Fruit fly (Drosophila melanogaster): ENCODE results near the gene CG34376.
A peak's percentile ranks its signal among the peaks of the same experiment; 100 is the strongest.

CG34376 gene

dm6 chr3R:22423996-22424395, 23.9 kb upstream of the CG34376 start:
- TF ChIP-seq Rel (GFP tag; optimal IDR thresholded peaks at IDR 0.05): no peak
- TF ChIP-seq Rel (tag; optimal IDR thresholded peaks at IDR 0.05): no peak
- TF ChIP-seq Hr78 (GFP tag; optimal IDR thresholded peaks at IDR 0.05): no peak
- TF ChIP-seq sv (GFP tag; optimal IDR thresholded peaks at IDR 0.05): no peak
- TF ChIP-seq jim (GFP tag; optimal IDR thresholded peaks at IDR 0.05): no peak
- TF ChIP-seq tai (GFP tag; optimal IDR thresholded peaks at IDR 0.05): no peak
- TF ChIP-seq OdsH (GFP tag; optimal IDR thresholded peaks at IDR 0.05): peak; percentile 61
- no peak for TF ChIP-seq Dif (GFP tag; optimal IDR thresholded peaks at IDR 0.05; ENCODE audit: partially characterized antibody)
- TF ChIP-seq Hnf4 (GFP tag; optimal IDR thresholded peaks at IDR 0.05): no peak
- no peak for TF ChIP-seq N (GFP tag; optimal IDR thresholded peaks at IDR 0.05)
- TF ChIP-seq CG32264 (GFP tag; optimal IDR thresholded peaks at IDR 0.05): no peak
- TF ChIP-seq rgr (GFP tag; optimal IDR thresholded peaks at IDR 0.05): peak; percentile 58
- peak in 1 of 2 experiments; percentile 70 for TF ChIP-seq foxo (GFP tag; optimal IDR thresholded peaks at IDR 0.05)
- TF ChIP-seq usp (GFP tag; optimal IDR thresholded peaks at IDR 0.05): no peak
- TF ChIP-seq lola (GFP tag; optimal IDR thresholded peaks at IDR 0.05): no peak
- peak; percentile 40 for TF ChIP-seq br (GFP tag; optimal IDR thresholded peaks at IDR 0.05)
- TF ChIP-seq Dfd (GFP tag; optimal IDR thresholded peaks at IDR 0.05): no peak
- peak; percentile 51 for TF ChIP-seq h (GFP tag; optimal IDR thresholded peaks at IDR 0.05)
- TF ChIP-seq pan (optimal IDR thresholded peaks at IDR 0.05): no peak
- no peak for TF ChIP-seq Vsx2 (GFP tag; optimal IDR thresholded peaks at IDR 0.05; ENCODE audit: partially characterized antibody)
- TF ChIP-seq GATAd (GFP tag; optimal IDR thresholded peaks at IDR 0.05): no peak
- no peak for TF ChIP-seq Abd-B (GFP tag; optimal IDR thresholded peaks at IDR 0.05)
- TF ChIP-seq CrebA (GFP tag; optimal IDR thresholded peaks at IDR 0.05; ENCODE audit: borderline replicate concordance): no peak
- peak; percentile 36 for TF ChIP-seq HLH106 (tag; optimal IDR thresholded peaks at IDR 0.05)
- TF ChIP-seq ey (GFP tag; optimal IDR thresholded peaks at IDR 0.05): peak; percentile 37
- TF ChIP-seq fru (GFP tag; optimal IDR thresholded peaks at IDR 0.05): peak; percentile 39
- peak; percentile 33 for TF ChIP-seq Jra (GFP tag; optimal IDR thresholded peaks at IDR 0.05)
- no peak for TF ChIP-seq dl (GFP tag; optimal IDR thresholded peaks at IDR 0.05; ENCODE audit: insufficient read depth in 1 of 2, partially characterized antibody in 2 of 2)
- no peak for TF ChIP-seq CG9705 (GFP tag; optimal IDR thresholded peaks at IDR 0.05)
- TF ChIP-seq brk (GFP tag; optimal IDR thresholded peaks at IDR 0.05): no peak
- TF ChIP-seq dsf (GFP tag; optimal IDR thresholded peaks at IDR 0.05; ENCODE audit: borderline replicate concordance): no peak
- TF ChIP-seq psq (GFP tag; optimal IDR thresholded peaks at IDR 0.05): peak; percentile 44
- no peak for TF ChIP-seq Myc (optimal IDR thresholded peaks at IDR 0.05)
- no peak for TF ChIP-seq Sp1 (GFP tag; optimal IDR thresholded peaks at IDR 0.05)
- TF ChIP-seq Hr83 (GFP tag; optimal IDR thresholded peaks at IDR 0.05; ENCODE audit: poor library complexity, severe bottlenecking): no peak
- TF ChIP-seq Mio (GFP tag; optimal IDR thresholded peaks at IDR 0.05): no peak
- TF ChIP-seq woc (GFP tag; optimal IDR thresholded peaks at IDR 0.05): no peak
- TF ChIP-seq dmrt93B (GFP tag; optimal IDR thresholded peaks at IDR 0.05): no peak
- peak; percentile 41 for TF ChIP-seq sage (GFP tag; optimal IDR thresholded peaks at IDR 0.05)

- TF ChIP-seq br (GFP tag; optimal IDR thresholded peaks at IDR 0.05): no peak
- no peak for TF ChIP-seq Sp1 (GFP tag; optimal IDR thresholded peaks at IDR 0.05)
- TF ChIP-seq brk (GFP tag; optimal IDR thresholded peaks at IDR 0.05): no peak
- no peak for TF ChIP-seq OdsH (GFP tag; optimal IDR thresholded peaks at IDR 0.05)
- no peak for TF ChIP-seq jim (GFP tag; optimal IDR thresholded peaks at IDR 0.05)
- no peak for TF ChIP-seq Mio (GFP tag; optimal IDR thresholded peaks at IDR 0.05)
- TF ChIP-seq Hr78 (GFP tag; optimal IDR thresholded peaks at IDR 0.05): no peak
- TF ChIP-seq Rel (GFP tag; optimal IDR thresholded peaks at IDR 0.05): no peak
- no peak for TF ChIP-seq Rel (tag; optimal IDR thresholded peaks at IDR 0.05)
- no peak for TF ChIP-seq psq (GFP tag; optimal IDR thresholded peaks at IDR 0.05)
- TF ChIP-seq sage (GFP tag; optimal IDR thresholded peaks at IDR 0.05): no peak
- no peak for TF ChIP-seq woc (GFP tag; optimal IDR thresholded peaks at IDR 0.05)
- no peak for TF ChIP-seq CrebA (GFP tag; optimal IDR thresholded peaks at IDR 0.05; ENCODE audit: borderline replicate concordance)
- TF ChIP-seq Jra (GFP tag; optimal IDR thresholded peaks at IDR 0.05): no peak
- TF ChIP-seq sv (GFP tag; optimal IDR thresholded peaks at IDR 0.05): no peak
- TF ChIP-seq Vsx2 (GFP tag; optimal IDR thresholded peaks at IDR 0.05; ENCODE audit: partially characterized antibody): no peak
- TF ChIP-seq h (GFP tag; optimal IDR thresholded peaks at IDR 0.05): no peak
- no peak for TF ChIP-seq lola (GFP tag; optimal IDR thresholded peaks at IDR 0.05)
- TF ChIP-seq pan (optimal IDR thresholded peaks at IDR 0.05): no peak
- no peak for TF ChIP-seq Hnf4 (GFP tag; optimal IDR thresholded peaks at IDR 0.05)
- TF ChIP-seq CG9705 (GFP tag; optimal IDR thresholded peaks at IDR 0.05): no peak
Observed at dm6 chr3R:22424602-22425190, 23.2 kb upstream of the CG34376 start, which contains the start of gene pinta. TSS of gene pinta (minus strand) at chr3R:22424929.

Data from whole organism, wandering third instar larva.